Worm (Caenorhabditis elegans) whole organism, midembryonic: ENCODE measurements around the gene slc-17.8.

Experiments used
- T22C8.4 ChIP-seq: fragments of 200-800 bp; sonication (Bioruptor generic); IDR thresholded peaks from 2 replicates; pipeline ENCODE4 v1.3.6; 2022; ENCODE audit warnings: missing genetic modification characterization, missing compliant biosample characterization
- cog-1 ChIP-seq: sonication (generic microtip); optimal IDR thresholded peaks from 2 replicates; lab custom pipeline; 2016; ENCODE audit warnings: missing genetic modification characterization, missing compliant biosample characterization
- ztf-23 ChIP-seq: fragments of 200-800 bp; sonication (Bioruptor generic); IDR thresholded peaks from 2 replicates; pipeline ENCODE4 v1.3.6; 2022; ENCODE audit warnings: missing genetic modification reagents, missing genetic modification characterization, missing compliant biosample characterization
- ztf-29 ChIP-seq: fragments of 200-800 bp; sonication (Bioruptor generic); IDR thresholded peaks from 2 replicates; pipeline ENCODE4 v1.3.6; 2022; ENCODE audit warnings: missing genetic modification reagents, missing genetic modification characterization, missing compliant biosample characterization

ce11 chrV:8495965-8496364, 49.4 kb downstream of the slc-17.8 start:
- TF ChIP-seq ztf-29 (GFP tag; lab: Robert Waterston, UW) (no peak), cog-1 (tag; lab: Kevin White, UChicago) (no peak), T22C8.4 (GFP tag; lab: Robert Waterston, UW) (no peak), ztf-23 (no peak)
